Worm (Caenorhabditis elegans) whole organism, young adult: Measurements from ENCODE around the gene fbxb-88.

Experiments used
- B0336.3 ChIP-seq: fragments of 200-800 bp; sonication (Bioruptor generic); IDR thresholded peaks from 2 replicates; pipeline ENCODE4 v1.3.6; 2022; ENCODE audit warnings: missing genetic modification characterization, missing compliant biosample characterization
- F22D6.2 ChIP-seq: sonication (generic microtip); optimal IDR thresholded peaks from 2 replicates; lab custom pipeline; 2016; ENCODE audit warnings: mild to moderate bottlenecking, missing genetic modification characterization, missing compliant biosample characterization
- F37B4.10 ChIP-seq: fragments of 200-800 bp; sonication (Bioruptor generic); IDR thresholded peaks from 2 replicates; pipeline ENCODE4 v1.3.6; 2022; ENCODE audit warnings: missing genetic modification characterization, missing compliant biosample characterization
- F49E8.2 ChIP-seq: sonication (generic microtip); optimal IDR thresholded peaks from 3 replicates; lab custom pipeline; 2017; ENCODE audit warnings: missing genetic modification characterization, mild to moderate bottlenecking, missing compliant biosample characterization, antibody characterized with exemption, moderate library complexity; ENCODE audit not compliant: insufficient read depth
- K11D2.4 ChIP-seq: fragments of 200-800 bp; sonication (Bioruptor generic); IDR thresholded peaks from 2 replicates; pipeline ENCODE4 v1.3.6; 2022; ENCODE audit warnings: missing genetic modification reagents, missing genetic modification characterization, missing compliant biosample characterization
- K12H6.12 ChIP-seq: fragments of 200-800 bp; sonication (Bioruptor generic); optimal IDR thresholded peaks from 2 replicates; lab custom pipeline; 2018; ENCODE audit warnings: mild to moderate bottlenecking, missing genetic modification characterization, missing compliant biosample characterization
- T07F8.4 ChIP-seq: sonication (generic microtip); optimal IDR thresholded peaks from 2 replicates; lab custom pipeline; 2016; ENCODE audit warnings: mild to moderate bottlenecking, missing genetic modification characterization, moderate library complexity, missing compliant biosample characterization
- Y53G8AR.9 ChIP-seq: fragments of 200-800 bp; sonication (Bioruptor generic); conservative IDR thresholded peaks from 2 replicates; pipeline ENCODE4 v1.3.6; 2022; ENCODE audit warnings: missing genetic modification reagents, missing genetic modification characterization, missing compliant biosample characterization
- Y56A3A.18 ChIP-seq: fragments of 200-800 bp; sonication (Bioruptor generic); IDR thresholded peaks from 2 replicates; pipeline ENCODE4 v1.3.6; 2022; ENCODE audit warnings: missing genetic modification reagents, missing genetic modification characterization, missing compliant biosample characterization
- attf-6 ChIP-seq: fragments of 200-800 bp; sonication (Bioruptor generic); IDR thresholded peaks from 2 replicates; pipeline ENCODE4 v1.3.6; 2022; ENCODE audit warnings: missing genetic modification reagents, missing genetic modification characterization, missing compliant biosample characterization
- bed-1 ChIP-seq: fragments of 200-800 bp; sonication (Bioruptor generic); IDR thresholded peaks from 2 replicates; pipeline ENCODE4 v1.3.6; 2022; ENCODE audit warnings: missing genetic modification reagents, missing genetic modification characterization, missing compliant biosample characterization
- ceh-27 ChIP-seq: fragments of 200-800 bp; sonication (Bioruptor generic); optimal IDR thresholded peaks from 2 replicates; lab custom pipeline; 2018; ENCODE audit warnings: mild to moderate bottlenecking, missing genetic modification characterization, moderate library complexity, missing compliant biosample characterization
- ceh-40 ChIP-seq: fragments of 200-800 bp; sonication (Bioruptor generic); IDR thresholded peaks from 2 replicates; pipeline ENCODE4 v1.3.6; 2022; ENCODE audit warnings: missing genetic modification characterization, missing compliant biosample characterization
- ceh-58 ChIP-seq: fragments of 200-800 bp; sonication (Bioruptor generic); IDR thresholded peaks from 2 replicates; pipeline ENCODE4 v1.3.6; 2022; ENCODE audit warnings: missing genetic modification characterization, missing compliant biosample characterization
- ceh-91 ChIP-seq: fragments of 200-800 bp; sonication (Bioruptor generic); IDR thresholded peaks from 2 replicates; pipeline ENCODE4 v1.3.6; 2022; ENCODE audit warnings: missing genetic modification reagents, missing genetic modification characterization, missing compliant biosample characterization
- dox-1 ChIP-seq: fragments of 200-800 bp; sonication (Bioruptor generic); IDR thresholded peaks from 2 replicates; pipeline ENCODE4 v1.3.6; 2022; ENCODE audit warnings: missing genetic modification reagents, missing genetic modification characterization, missing compliant biosample characterization
- efl-1 ChIP-seq: fragments of 150-350 bp; optimal IDR thresholded peaks from 2 replicates; lab custom pipeline; 2014; ENCODE audit warnings: missing biosample characterization, missing genetic modification reagents, missing genetic modification characterization
- egl-18 ChIP-seq: fragments of 200-800 bp; sonication (Bioruptor generic); IDR thresholded peaks from 2 replicates; pipeline ENCODE4 v1.3.6; 2022; ENCODE audit warnings: missing genetic modification reagents, missing genetic modification characterization, missing compliant biosample characterization
- egl-44 ChIP-seq: fragments of 200-800 bp; sonication (Bioruptor generic); IDR thresholded peaks from 2 replicates; pipeline ENCODE4 v1.3.6; 2022; ENCODE audit warnings: missing genetic modification reagents, missing genetic modification characterization, missing compliant biosample characterization
- egrh-3 ChIP-seq: fragments of 200-800 bp; sonication (Bioruptor generic); IDR thresholded peaks from 2 replicates; pipeline ENCODE4 v1.3.6; 2022; ENCODE audit warnings: missing genetic modification reagents, missing genetic modification characterization, missing compliant biosample characterization
- him-1 ChIP-seq: sonication (generic microtip); optimal IDR thresholded peaks from 2 replicates; lab custom pipeline; 2016; ENCODE audit warnings: missing genotype, missing genetic modification reagents, missing genetic modification characterization, missing compliant biosample characterization
- hlh-26 ChIP-seq: fragments of 200-800 bp; sonication (Bioruptor generic); conservative IDR thresholded peaks from 2 replicates; pipeline ENCODE4 v1.3.6; 2022; ENCODE audit warnings: missing genetic modification reagents, missing genetic modification characterization, missing compliant biosample characterization
- let-526 ChIP-seq: fragments of 200-800 bp; sonication (Bioruptor generic); IDR thresholded peaks from 2 replicates; pipeline ENCODE4 v1.3.6; 2022; ENCODE audit warnings: missing genetic modification reagents, missing genetic modification characterization, missing compliant biosample characterization
- madf-10 ChIP-seq: sonication (generic microtip); optimal IDR thresholded peaks from 2 replicates; lab custom pipeline; 2016; ENCODE audit warnings: mild to moderate bottlenecking, missing genetic modification characterization, missing compliant biosample characterization
- mel-28 ChIP-seq: sonication (generic microtip); optimal IDR thresholded peaks from 2 replicates; lab custom pipeline; 2016; ENCODE audit warnings: borderline replicate concordance, mild to moderate bottlenecking, missing genetic modification characterization, missing compliant biosample characterization
- nhr-120 ChIP-seq: fragments of 200-800 bp; sonication (Bioruptor generic); IDR thresholded peaks from 2 replicates; pipeline ENCODE4 v1.3.6; 2022; ENCODE audit warnings: missing genetic modification characterization, missing compliant biosample characterization
- pha-4 ChIP-seq: fragments of 150-350 bp; sonication (generic microtip); optimal IDR thresholded peaks from 2 replicates; lab custom pipeline; 2014; ENCODE audit warnings: missing biosample characterization, missing genetic modification reagents, missing genetic modification characterization
- sptf-2 ChIP-seq: fragments of 200-800 bp; sonication (Bioruptor generic); optimal IDR thresholded peaks from 2 replicates; lab custom pipeline; 2018; ENCODE audit warnings: mild to moderate bottlenecking, missing genetic modification characterization, missing compliant biosample characterization
- tbp1 ChIP-seq: fragments of 200-800 bp; sonication (Bioruptor generic); optimal IDR thresholded peaks from 2 replicates; lab custom pipeline; 2018; ENCODE audit warnings: mild to moderate bottlenecking, missing genetic modification characterization, missing compliant biosample characterization
- tlf-1 ChIP-seq: fragments of 200-800 bp; sonication (Bioruptor generic); optimal IDR thresholded peaks from 2 replicates; lab custom pipeline; 2018; ENCODE audit warnings: mild to moderate bottlenecking, missing genetic modification characterization, missing compliant biosample characterization
- unc-130 ChIP-seq: sonication (generic microtip); optimal IDR thresholded peaks from 2 replicates; lab custom pipeline; 2016; ENCODE audit warnings: missing genetic modification reagents, missing genetic modification characterization, missing compliant biosample characterization
- unc-62 ChIP-seq: fragments of 150-350 bp; optimal IDR thresholded peaks from 2 replicates; lab custom pipeline; 2014; ENCODE audit warnings: missing biosample characterization, missing genetic modification reagents, missing genetic modification characterization
- zfh-2 ChIP-seq: fragments of 200-800 bp; sonication (Bioruptor generic); conservative IDR thresholded peaks from 2 replicates; pipeline ENCODE4 v1.3.6; 2022; ENCODE audit warnings: missing genetic modification reagents, missing genetic modification characterization, missing compliant biosample characterization
- ztf-22 ChIP-seq: fragments of 200-800 bp; sonication (Bioruptor generic); optimal IDR thresholded peaks from 2 replicates; lab custom pipeline; 2018; ENCODE audit warnings: mild to moderate bottlenecking, missing genetic modification characterization, moderate library complexity, missing compliant biosample characterization
- ztf-28 ChIP-seq: fragments of 200-800 bp; sonication (Bioruptor generic); IDR thresholded peaks from 2 replicates; pipeline ENCODE4 v1.3.6; 2022; ENCODE audit warnings: missing genetic modification reagents, missing genetic modification characterization, missing compliant biosample characterization
- ztf-3 ChIP-seq: fragments of 200-800 bp; sonication (Bioruptor generic); optimal IDR thresholded peaks from 2 replicates; lab custom pipeline; 2018; ENCODE audit warnings: mild to moderate bottlenecking, missing genetic modification characterization, missing compliant biosample characterization
- ztf-6 ChIP-seq: fragments of 200-800 bp; sonication (Bioruptor generic); IDR thresholded peaks from 2 replicates; pipeline ENCODE4 v1.3.6; 2022; ENCODE audit warnings: missing genetic modification reagents, missing genetic modification characterization, missing compliant biosample characterization

fbxb-88 gene

DNA sequence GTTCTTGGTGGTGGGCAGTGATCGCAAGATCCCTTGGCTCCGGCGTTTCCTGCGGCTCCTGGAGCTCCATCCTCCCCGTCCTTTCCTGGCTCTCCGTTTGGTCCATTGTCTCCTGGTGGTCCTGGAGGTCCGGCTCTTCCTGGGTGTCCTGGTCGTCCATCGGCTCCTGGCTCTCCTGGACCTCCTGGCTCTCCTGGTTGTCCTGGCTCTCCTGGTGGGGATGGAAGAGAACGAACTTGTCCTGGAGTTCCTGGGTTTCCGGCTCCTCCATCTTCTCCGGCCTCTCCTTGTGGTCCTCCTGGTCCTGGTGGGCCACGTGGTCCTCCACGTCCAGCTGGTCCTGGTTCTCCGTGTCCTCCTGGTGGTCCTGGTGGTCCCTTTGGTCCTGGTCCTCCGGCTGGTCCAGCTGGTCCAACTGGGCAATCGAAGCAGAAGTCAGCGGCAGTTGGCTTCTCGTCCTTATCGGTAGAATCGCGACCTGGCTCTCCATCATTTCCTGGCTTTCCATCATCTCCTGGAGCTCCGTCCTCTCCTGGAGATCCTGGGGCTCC lies 42.2 kb upstream of the fbxb-88 start (continued):
- TF ChIP-seq F37B4.10 (GFP tag; lab: Robert Waterston, UW) (no peak), unc-130 (GFP tag; lab: Kevin White, UChicago) (no peak), zfh-2 (GFP tag; lab: Robert Waterston, UW) (peak; percentile 93), K11D2.4 (0 out of 2 replicates have a peak, but pooled peaks have one; percentile 46), Y53G8AR.9 (no peak), let-526 (GFP tag; lab: Robert Waterston, UW) (no peak), ztf-22 (no peak), attf-6 (GFP tag; lab: Robert Waterston, UW) (no peak), Y56A3A.18 (GFP tag; lab: Robert Waterston, UW) (no peak)

DNA sequence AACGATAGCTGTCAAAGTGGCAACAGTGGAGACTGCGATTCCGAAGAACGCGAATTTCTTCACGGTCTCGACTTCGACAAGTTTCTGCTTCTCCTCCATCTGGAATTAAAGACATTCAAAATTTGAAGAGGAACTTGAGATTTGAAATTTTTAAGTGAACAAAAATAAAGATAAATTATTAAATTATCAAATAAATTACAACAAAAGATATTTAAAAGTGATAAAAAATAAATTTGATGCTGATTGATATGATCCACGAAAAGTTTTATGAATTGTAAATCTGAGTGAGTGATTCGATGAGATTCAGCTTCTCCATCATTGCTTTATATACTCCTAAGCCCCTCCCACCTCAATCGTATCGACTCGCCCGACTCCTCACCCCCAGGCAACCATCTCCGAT lies 39.8 kb upstream of the fbxb-88 start, which contains the start of gene col-17:
Gene col-17 (minus strand): TSS at position 101 of the 400 bp plus-strand sequence.
- no peak for TF ChIP-seq ztf-28
- TF ChIP-seq ceh-27 (GFP tag; lab: Kevin White, UChicago), result no peak
- TF ChIP-seq tbp1 (GFP tag; lab: Kevin White, UChicago), result no peak
- no peak for TF ChIP-seq F22D6.2 (tag; lab: Kevin White, UChicago)
- no peak for TF ChIP-seq ztf-3
- TF ChIP-seq pha-4, result no peak
- TF ChIP-seq zfh-2 (GFP tag; lab: Robert Waterston, UW), result no peak
- TF ChIP-seq F49E8.2, result no peak
- no peak for TF ChIP-seq ceh-40 (GFP tag; lab: Robert Waterston, UW)
- no peak for TF ChIP-seq efl-1 (GFP tag; lab: Kevin White, UChicago)
- no peak for TF ChIP-seq him-1
- no peak for TF ChIP-seq egl-18 (GFP tag; lab: Robert Waterston, UW)
- TF ChIP-seq T07F8.4, result no peak
- TF ChIP-seq let-526 (GFP tag; lab: Robert Waterston, UW), result no peak
- TF ChIP-seq sptf-2, result no peak
- no peak for TF ChIP-seq madf-10 (tag; lab: Kevin White, UChicago)
- TF ChIP-seq nhr-120 (GFP tag; lab: Robert Waterston, UW), result no peak

DNA sequence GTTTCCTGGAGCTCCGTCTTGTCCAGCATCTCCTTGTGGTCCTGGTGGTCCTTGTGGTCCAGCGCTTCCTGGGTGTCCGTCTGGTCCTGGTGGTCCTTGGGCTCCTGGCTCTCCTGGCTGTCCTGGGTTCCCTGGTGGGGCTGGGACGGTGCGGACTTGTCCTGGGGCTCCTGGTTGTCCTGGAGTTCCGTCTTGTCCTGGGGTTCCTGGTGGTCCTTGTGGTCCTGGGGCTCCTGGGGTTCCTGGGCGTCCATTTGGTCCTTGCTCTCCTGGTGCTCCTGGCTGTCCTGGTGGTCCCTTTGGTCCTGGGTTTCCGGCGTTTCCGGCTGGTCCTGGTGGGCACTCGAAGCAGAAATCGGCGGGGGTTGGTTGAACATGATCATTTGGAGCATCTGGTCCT lies 39.1 kb upstream of the fbxb-88 start:
- TF ChIP-seq ceh-58 (GFP tag; lab: Robert Waterston, UW) (0 out of 2 replicates have a peak, but pooled peaks have one; percentile 11), dox-1 (GFP tag; lab: Robert Waterston, UW) (0 out of 2 replicates have a peak, but pooled peaks have one; percentile 33), egrh-3 (GFP tag; lab: Robert Waterston, UW) (peak; percentile 91), zfh-2 (GFP tag; lab: Robert Waterston, UW) (peak; percentile 77), egl-44 (GFP tag; lab: Robert Waterston, UW) (0 out of 2 replicates have a peak, but pooled peaks have one; percentile 7)
- TF ChIP-seq, all 124 proteins: peak for 5; not testable (repeated sequence) for 119

- TF ChIP-seq ztf-6, result no peak
- TF ChIP-seq Y53G8AR.9, result no peak
- TF ChIP-seq unc-62, result no peak
- TF ChIP-seq bed-1 (GFP tag; lab: Robert Waterston, UW), result no peak
- TF ChIP-seq unc-130 (GFP tag; lab: Kevin White, UChicago), result no peak
- no peak for TF ChIP-seq ceh-91 (GFP tag; lab: Robert Waterston, UW)
- TF ChIP-seq K12H6.12 (tag; lab: Kevin White, UChicago), result no peak
- no peak for TF ChIP-seq B0336.3 (GFP tag; lab: Robert Waterston, UW)
- TF ChIP-seq tlf-1 (GFP tag; lab: Kevin White, UChicago), result no peak
- no peak for TF ChIP-seq mel-28 (tag; lab: Kevin White, UChicago)
- no peak for TF ChIP-seq hlh-26 (GFP tag; lab: Robert Waterston, UW)
- no peak for TF ChIP-seq madf-10 (tag; lab: Kevin White, UChicago)
Observed at ce11 chrII:4866045-4866444, 38.4 kb upstream of the fbxb-88 start.
